Fruit fly (Drosophila melanogaster): ENCODE results near the gene Dbp21E2.

Dbp21E2 gene

dm6 chr2L:837989-838388, 26.6 kb downstream of the Dbp21E2 start (continued):
- peak; percentile 75 for TF ChIP-seq CG3919 (GFP tag; optimal IDR thresholded peaks at IDR 0.05)
- TF ChIP-seq acj6 (GFP tag; optimal IDR thresholded peaks at IDR 0.05), result no peak
- peak; percentile 18 to 54 for TF ChIP-seq ss (GFP tag; optimal IDR thresholded peaks at IDR 0.05)
- no peak for TF ChIP-seq CG9139 (GFP tag; optimal IDR thresholded peaks at IDR 0.05)
- peak; percentile 88 for TF ChIP-seq Eip75B (GFP tag; optimal IDR thresholded peaks at IDR 0.05)
- TF ChIP-seq CG16779 (tag; optimal IDR thresholded peaks at IDR 0.05), result peak; percentile 79
- TF ChIP-seq lz (GFP tag; optimal IDR thresholded peaks at IDR 0.05), result peak; percentile 4
- peak; percentile 12 for TF ChIP-seq CG11902 (GFP tag; optimal IDR thresholded peaks at IDR 0.05)
- peak; percentile 88 for TF ChIP-seq Sox14 (GFP tag; optimal IDR thresholded peaks at IDR 0.05)
- TF ChIP-seq fkh (GFP tag; optimal IDR thresholded peaks at IDR 0.05), result no peak
- TF ChIP-seq CG3032 (tag; optimal IDR thresholded peaks at IDR 0.05), result peak; percentile 14
- TF ChIP-seq fd85E (GFP tag; optimal IDR thresholded peaks at IDR 0.05), result no peak
- TF ChIP-seq salr (GFP tag; optimal IDR thresholded peaks at IDR 0.05), result no peak
- TF ChIP-seq CG10669 (GFP tag; optimal IDR thresholded peaks at IDR 0.05), result no peak
- TF ChIP-seq Met (GFP tag; optimal IDR thresholded peaks at IDR 0.05), result no peak
- TF ChIP-seq CG8119 (GFP tag; IDR thresholded peaks at IDR 0.05), result peak; percentile 92
- peak; percentile 53 for TF ChIP-seq CG1621 (tag; optimal IDR thresholded peaks at IDR 0.05)
- TF ChIP-seq OdsH (GFP tag; optimal IDR thresholded peaks at IDR 0.05), result no peak
- TF ChIP-seq CG6808 (GFP tag; optimal IDR thresholded peaks at IDR 0.05), result peak; percentile 33

- peak; percentile 29 for TF ChIP-seq Eip78C (GFP tag)
- TF ChIP-seq CG34406 (GFP tag; optimal IDR thresholded peaks at IDR 0.05), result no peak
These were observed 27.4 kb downstream of the Dbp21E2 start for dm6 chr2L:838786-839185.

- TF ChIP-seq fd59A (GFP tag; optimal IDR thresholded peaks at IDR 0.05) (no peak), svp (GFP tag) (peak; percentile 82), Hr39 (GFP tag; optimal IDR thresholded peaks at IDR 0.05) (no peak), ss (GFP tag; optimal IDR thresholded peaks at IDR 0.05) (peak in 1 of 2 experiments; percentile 14), CG9139 (GFP tag; optimal IDR thresholded peaks at IDR 0.05) (peak; percentile 25)
These were observed 28.6 kb downstream of the Dbp21E2 start for dm6 chr2L:840022-840421.

DNA sequence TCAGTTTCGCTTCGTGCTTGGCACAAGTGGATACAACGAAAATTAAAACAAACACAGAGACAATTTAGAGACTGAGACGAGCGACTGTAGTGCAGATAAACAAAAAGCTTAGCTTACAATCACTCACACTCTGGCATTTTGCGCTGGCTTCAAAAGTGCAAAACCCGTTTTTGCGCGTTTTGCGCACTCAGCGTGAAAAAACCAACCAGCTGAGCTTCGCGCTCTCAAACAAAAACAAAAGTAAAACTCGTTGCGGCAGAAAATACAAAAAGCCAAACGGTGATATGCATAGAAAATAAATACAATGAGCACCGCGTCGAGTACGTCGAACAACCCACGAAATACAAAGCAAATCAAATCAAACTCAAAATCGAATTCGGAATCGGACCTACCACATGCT, 29.3 kb downstream of the Dbp21E2 start:
- TF ChIP-seq CG16779 (tag; optimal IDR thresholded peaks at IDR 0.05) (no peak), fd59A (GFP tag; optimal IDR thresholded peaks at IDR 0.05) (no peak), acj6 (GFP tag; optimal IDR thresholded peaks at IDR 0.05) (no peak), CG32006 (GFP tag; optimal IDR thresholded peaks at IDR 0.05) (no peak), pdm3 (GFP tag; optimal IDR thresholded peaks at IDR 0.05) (no peak), topi (GFP tag; optimal IDR thresholded peaks at IDR 0.05) (no peak), svp (GFP tag) (no peak), Sox14 (GFP tag; optimal IDR thresholded peaks at IDR 0.05) (no peak), Eip78C (GFP tag) (peak; percentile 49), CG8119 (GFP tag; IDR thresholded peaks at IDR 0.05) (peak; percentile 58; the same call in 1 of the 3 replicates), CG4318 (GFP tag; optimal IDR thresholded peaks at IDR 0.05) (no peak), eg (GFP tag; IDR thresholded peaks at IDR 0.05) (peak; percentile 26; the same call in 1 of the 3 replicates), esn (GFP tag; optimal IDR thresholded peaks at IDR 0.05) (no peak), lz (GFP tag; optimal IDR thresholded peaks at IDR 0.05) (no peak), CG3032 (tag; optimal IDR thresholded peaks at IDR 0.05) (no peak), CG10669 (GFP tag; optimal IDR thresholded peaks at IDR 0.05) (no peak), Met (GFP tag; optimal IDR thresholded peaks at IDR 0.05) (no peak), Eip75B (GFP tag; optimal IDR thresholded peaks at IDR 0.05) (no peak), Ets21C (GFP tag; optimal IDR thresholded peaks at IDR 0.05) (no peak), ss (GFP tag; optimal IDR thresholded peaks at IDR 0.05) (peak in 1 of 2 experiments; percentile 9), Lpt (GFP tag; optimal IDR thresholded peaks at IDR 0.05) (no peak), dac (GFP tag; optimal IDR thresholded peaks at IDR 0.05) (no peak), Sox102F (GFP tag; optimal IDR thresholded peaks at IDR 0.05) (no peak), Gug (GFP tag; IDR thresholded peaks at IDR 0.05) (no peak), achi (GFP tag; optimal IDR thresholded peaks at IDR 0.05) (no peak), Hr4 (GFP tag; optimal IDR thresholded peaks at IDR 0.05) (no peak), fd85E (GFP tag; optimal IDR thresholded peaks at IDR 0.05) (no peak), CG6854 (GFP tag; optimal IDR thresholded peaks at IDR 0.05) (no peak), CG3919 (GFP tag; optimal IDR thresholded peaks at IDR 0.05) (no peak), vri (GFP tag; optimal IDR thresholded peaks at IDR 0.05) (no peak), CG11762 (GFP tag; optimal IDR thresholded peaks at IDR 0.05; ENCODE audit: insufficient read depth) (no peak), CG31627 (GFP tag; optimal IDR thresholded peaks at IDR 0.05) (no peak), Smox (GFP tag; optimal IDR thresholded peaks at IDR 0.05) (no peak), CG6276 (GFP tag; optimal IDR thresholded peaks at IDR 0.05) (peak; percentile 29), salr (GFP tag; optimal IDR thresholded peaks at IDR 0.05) (no peak), cyc (GFP tag; optimal IDR thresholded peaks at IDR 0.05) (no peak)
